Worm (Caenorhabditis elegans) whole organism, young adult: ENCODE results near the gene nmur-3.

ENCODE experiments used
- B0035.1 ChIP-seq: sonication (generic microtip); optimal IDR thresholded peaks from 2 replicates; lab custom pipeline; 2016; ENCODE audit warnings: missing genetic modification characterization, mild to moderate bottlenecking, missing compliant biosample characterization, missing genotype, missing genetic modification reagents
- B0261.1 ChIP-seq: sonication (generic microtip); optimal IDR thresholded peaks from 2 replicates; lab custom pipeline; 2016; ENCODE audit warnings: mild to moderate bottlenecking, missing genetic modification characterization, moderate library complexity, missing compliant biosample characterization
- B0336.3 ChIP-seq: fragments of 200-800 bp; sonication (Bioruptor generic); IDR thresholded peaks from 2 replicates; pipeline ENCODE4 v1.3.6; 2022; ENCODE audit warnings: missing genetic modification characterization, missing compliant biosample characterization
- F22D6.2 ChIP-seq: sonication (generic microtip); optimal IDR thresholded peaks from 2 replicates; lab custom pipeline; 2016; ENCODE audit warnings: mild to moderate bottlenecking, missing genetic modification characterization, missing compliant biosample characterization
- F33H1.4 ChIP-seq: fragments of 200-800 bp; sonication (Bioruptor generic); IDR thresholded peaks from 2 replicates; pipeline ENCODE4 v1.3.6; 2022; ENCODE audit warnings: missing genetic modification reagents, missing genetic modification characterization, missing compliant biosample characterization
- F37B4.10 ChIP-seq: fragments of 200-800 bp; sonication (Bioruptor generic); IDR thresholded peaks from 2 replicates; pipeline ENCODE4 v1.3.6; 2022; ENCODE audit warnings: missing genetic modification characterization, missing compliant biosample characterization
- F49E8.2 ChIP-seq: sonication (generic microtip); optimal IDR thresholded peaks from 3 replicates; lab custom pipeline; 2017; ENCODE audit warnings: missing genetic modification characterization, mild to moderate bottlenecking, missing compliant biosample characterization, antibody characterized with exemption, moderate library complexity; ENCODE audit not compliant: insufficient read depth
- F55B11.4 ChIP-seq: sonication (generic microtip); optimal IDR thresholded peaks from 2 replicates; lab custom pipeline; 2016; ENCODE audit warnings: missing compliant biosample characterization, missing genetic modification characterization, borderline replicate concordance; ENCODE audit not compliant: insufficient read depth
- K11D2.4 ChIP-seq: fragments of 200-800 bp; sonication (Bioruptor generic); IDR thresholded peaks from 2 replicates; pipeline ENCODE4 v1.3.6; 2022; ENCODE audit warnings: missing genetic modification reagents, missing genetic modification characterization, missing compliant biosample characterization
- T07F8.4 ChIP-seq: sonication (generic microtip); optimal IDR thresholded peaks from 2 replicates; lab custom pipeline; 2016; ENCODE audit warnings: mild to moderate bottlenecking, missing genetic modification characterization, moderate library complexity, missing compliant biosample characterization
- Y79H2A.3 ChIP-seq: fragments of 200-800 bp; sonication (Bioruptor generic); conservative IDR thresholded peaks from 2 replicates; pipeline ENCODE4 v1.3.6; 2022; ENCODE audit warnings: missing genetic modification reagents, missing genetic modification characterization, missing compliant biosample characterization
- Y95B8A.8 ChIP-seq: fragments of 200-800 bp; sonication (Bioruptor generic); IDR thresholded peaks from 2 replicates; pipeline ENCODE4 v1.3.6; 2022; ENCODE audit warnings: missing genetic modification reagents, missing genetic modification characterization, missing compliant biosample characterization
- akir-1 ChIP-seq: fragments of 200-800 bp; sonication (Bioruptor generic); optimal IDR thresholded peaks from 2 replicates; lab custom pipeline; 2018; ENCODE audit warnings: mild to moderate bottlenecking, missing genetic modification characterization, moderate library complexity, missing compliant biosample characterization
- ama-1 ChIP-seq, 3 experiments: fragments of 150-350 bp in 1 of 3; sonication (generic microtip) in 2 of 3; optimal IDR thresholded peaks; 2 replicates each; lab custom pipeline; 2014 to 2018; ENCODE audit warnings: missing biosample characterization in 2 of 3, missing genetic modification characterization in 2 of 3, missing genetic modification reagents in 2 of 3
- bed-1 ChIP-seq: fragments of 200-800 bp; sonication (Bioruptor generic); IDR thresholded peaks from 2 replicates; pipeline ENCODE4 v1.3.6; 2022; ENCODE audit warnings: missing genetic modification reagents, missing genetic modification characterization, missing compliant biosample characterization
- ccch-3 ChIP-seq: fragments of 200-800 bp; sonication (Bioruptor generic); optimal IDR thresholded peaks from 2 replicates; lab custom pipeline; 2018; ENCODE audit warnings: mild to moderate bottlenecking, missing genetic modification characterization, missing compliant biosample characterization
- cebp-1 ChIP-seq, 2 experiments: fragments of 200-800 bp in 1 of 2; sonication (Bioruptor generic) in 1 of 2; sonication (generic microtip) in 1 of 2; IDR thresholded peaks in 1 of 2; optimal IDR thresholded peaks in 1 of 2; 2 replicates each; pipeline versions ENCODE4 v1.3.6 to Lab custom; 2017 to 2022; ENCODE audit warnings: missing compliant biosample characterization in 2 of 2, missing genetic modification characterization in 2 of 2, mild to moderate bottlenecking in 1 of 2, missing genetic modification reagents in 1 of 2, moderate library complexity in 1 of 2
- ceh-40 ChIP-seq: fragments of 200-800 bp; sonication (Bioruptor generic); IDR thresholded peaks from 2 replicates; pipeline ENCODE4 v1.3.6; 2022; ENCODE audit warnings: missing genetic modification characterization, missing compliant biosample characterization
- ceh-58 ChIP-seq: fragments of 200-800 bp; sonication (Bioruptor generic); IDR thresholded peaks from 2 replicates; pipeline ENCODE4 v1.3.6; 2022; ENCODE audit warnings: missing genetic modification characterization, missing compliant biosample characterization
- chd-7 ChIP-seq: sonication (generic microtip); optimal IDR thresholded peaks from 2 replicates; lab custom pipeline; 2016; ENCODE audit warnings: mild to moderate bottlenecking, missing genetic modification characterization, moderate library complexity, missing compliant biosample characterization
- ekl-4 ChIP-seq: fragments of 200-800 bp; sonication (Bioruptor generic); IDR thresholded peaks from 2 replicates; pipeline ENCODE4 v1.3.6; 2022; ENCODE audit warnings: missing genetic modification reagents, missing genetic modification characterization, missing compliant biosample characterization
- ets-4 ChIP-seq: fragments of 200-800 bp; sonication (Bioruptor generic); optimal IDR thresholded peaks from 2 replicates; lab custom pipeline; 2018; ENCODE audit warnings: mild to moderate bottlenecking, missing genetic modification characterization, missing compliant biosample characterization
- hlh-12 ChIP-seq: sonication (generic microtip); optimal IDR thresholded peaks from 2 replicates; lab custom pipeline; 2016; ENCODE audit warnings: missing genetic modification characterization, missing compliant biosample characterization
- hsf-1 ChIP-seq: fragments of 200-800 bp; sonication (Bioruptor generic); IDR thresholded peaks from 2 replicates; pipeline ENCODE4 v1.3.6; 2022; ENCODE audit warnings: missing genetic modification reagents, missing genetic modification characterization, missing compliant biosample characterization
- let-526 ChIP-seq: fragments of 200-800 bp; sonication (Bioruptor generic); IDR thresholded peaks from 2 replicates; pipeline ENCODE4 v1.3.6; 2022; ENCODE audit warnings: missing genetic modification reagents, missing genetic modification characterization, missing compliant biosample characterization
- let-607 ChIP-seq, 2 experiments: fragments of 200-800 bp in 1 of 2; sonication (Bioruptor generic) in 1 of 2; sonication (generic microtip) in 1 of 2; optimal IDR thresholded peaks; 2 replicates each; lab custom pipeline; 2016 to 2018; ENCODE audit warnings: mild to moderate bottlenecking in 2 of 2, missing compliant biosample characterization in 2 of 2, missing genetic modification characterization in 2 of 2, moderate library complexity in 2 of 2, missing genotype in 1 of 2
- lin-54 ChIP-seq: fragments of 200-800 bp; sonication (Bioruptor generic); optimal IDR thresholded peaks from 2 replicates; lab custom pipeline; 2018; ENCODE audit warnings: mild to moderate bottlenecking, missing genetic modification characterization, missing compliant biosample characterization
- lsl-1 ChIP-seq: fragments of 200-800 bp; sonication (Bioruptor generic); optimal IDR thresholded peaks from 2 replicates; lab custom pipeline; 2018; ENCODE audit warnings: mild to moderate bottlenecking, missing genetic modification characterization, moderate library complexity, missing compliant biosample characterization
- mel-28 ChIP-seq: sonication (generic microtip); optimal IDR thresholded peaks from 2 replicates; lab custom pipeline; 2016; ENCODE audit warnings: borderline replicate concordance, mild to moderate bottlenecking, missing genetic modification characterization, missing compliant biosample characterization
- mes-4 ChIP-seq: sonication (generic microtip); optimal IDR thresholded peaks from 2 replicates; lab custom pipeline; 2016; ENCODE audit warnings: missing genotype, missing genetic modification characterization, missing compliant biosample characterization
- mxl-1 ChIP-seq: sonication (generic microtip); optimal IDR thresholded peaks from 2 replicates; lab custom pipeline; 2016; ENCODE audit warnings: missing genetic modification characterization, missing compliant biosample characterization
- nfyb-1 ChIP-seq: fragments of 200-800 bp; sonication (Bioruptor generic); IDR thresholded peaks from 2 replicates; pipeline ENCODE4 v1.3.6; 2022; ENCODE audit warnings: missing genetic modification reagents, missing genetic modification characterization, missing compliant biosample characterization
- nhr-120 ChIP-seq: fragments of 200-800 bp; sonication (Bioruptor generic); IDR thresholded peaks from 2 replicates; pipeline ENCODE4 v1.3.6; 2022; ENCODE audit warnings: missing genetic modification characterization, missing compliant biosample characterization
- nhr-27 ChIP-seq: fragments of 200-800 bp; sonication (Bioruptor generic); optimal IDR thresholded peaks from 2 replicates; lab custom pipeline; 2018; ENCODE audit warnings: mild to moderate bottlenecking, missing genetic modification characterization, moderate library complexity, missing compliant biosample characterization
- pbrm-1 ChIP-seq: fragments of 200-800 bp; sonication (Bioruptor generic); IDR thresholded peaks from 2 replicates; pipeline ENCODE4 v1.3.6; 2022; ENCODE audit warnings: missing genetic modification reagents, missing genetic modification characterization, missing compliant biosample characterization
- pha-4 ChIP-seq: fragments of 150-350 bp; sonication (generic microtip); optimal IDR thresholded peaks from 2 replicates; lab custom pipeline; 2014; ENCODE audit warnings: missing biosample characterization, missing genetic modification reagents, missing genetic modification characterization
- sea-2 ChIP-seq: fragments of 200-800 bp; sonication (Bioruptor generic); IDR thresholded peaks from 2 replicates; pipeline ENCODE4 v1.3.6; 2022; ENCODE audit warnings: missing genetic modification characterization, missing compliant biosample characterization
- snpc-1.1 ChIP-seq: sonication (generic microtip); optimal IDR thresholded peaks from 2 replicates; lab custom pipeline; 2017; ENCODE audit warnings: missing genetic modification characterization, mild to moderate bottlenecking, missing compliant biosample characterization, antibody characterized with exemption, moderate library complexity, missing genotype, missing genetic modification reagents; ENCODE audit not compliant: insufficient read depth
- snpc-1.3 ChIP-seq: sonication (generic microtip); optimal IDR thresholded peaks from 2 replicates; lab custom pipeline; 2017; ENCODE audit warnings: missing genetic modification characterization, mild to moderate bottlenecking, missing compliant biosample characterization, antibody characterized with exemption, moderate library complexity, missing genotype, missing genetic modification reagents; ENCODE audit not compliant: insufficient read depth
- somi-1 ChIP-seq: fragments of 200-800 bp; sonication (Bioruptor generic); optimal IDR thresholded peaks from 2 replicates; lab custom pipeline; 2018; ENCODE audit warnings: mild to moderate bottlenecking, missing genetic modification characterization, missing compliant biosample characterization
- tbx-9 ChIP-seq: sonication (generic microtip); optimal IDR thresholded peaks from 2 replicates; lab custom pipeline; 2016; ENCODE audit warnings: borderline replicate concordance, missing genetic modification characterization, inconsistent platforms, missing compliant biosample characterization
- tlf-1 ChIP-seq: fragments of 200-800 bp; sonication (Bioruptor generic); optimal IDR thresholded peaks from 2 replicates; lab custom pipeline; 2018; ENCODE audit warnings: mild to moderate bottlenecking, missing genetic modification characterization, missing compliant biosample characterization
- unc-130 ChIP-seq: sonication (generic microtip); optimal IDR thresholded peaks from 2 replicates; lab custom pipeline; 2016; ENCODE audit warnings: missing genetic modification reagents, missing genetic modification characterization, missing compliant biosample characterization
- ztf-26 ChIP-seq: sonication (generic microtip); optimal IDR thresholded peaks from 2 replicates; lab custom pipeline; 2017; ENCODE audit warnings: missing genetic modification characterization, missing compliant biosample characterization
- ztf-28 ChIP-seq: fragments of 200-800 bp; sonication (Bioruptor generic); IDR thresholded peaks from 2 replicates; pipeline ENCODE4 v1.3.6; 2022; ENCODE audit warnings: missing genetic modification reagents, missing genetic modification characterization, missing compliant biosample characterization
- ztf-6 ChIP-seq: fragments of 200-800 bp; sonication (Bioruptor generic); IDR thresholded peaks from 2 replicates; pipeline ENCODE4 v1.3.6; 2022; ENCODE audit warnings: missing genetic modification reagents, missing genetic modification characterization, missing compliant biosample characterization

nmur-3 gene

DNA sequence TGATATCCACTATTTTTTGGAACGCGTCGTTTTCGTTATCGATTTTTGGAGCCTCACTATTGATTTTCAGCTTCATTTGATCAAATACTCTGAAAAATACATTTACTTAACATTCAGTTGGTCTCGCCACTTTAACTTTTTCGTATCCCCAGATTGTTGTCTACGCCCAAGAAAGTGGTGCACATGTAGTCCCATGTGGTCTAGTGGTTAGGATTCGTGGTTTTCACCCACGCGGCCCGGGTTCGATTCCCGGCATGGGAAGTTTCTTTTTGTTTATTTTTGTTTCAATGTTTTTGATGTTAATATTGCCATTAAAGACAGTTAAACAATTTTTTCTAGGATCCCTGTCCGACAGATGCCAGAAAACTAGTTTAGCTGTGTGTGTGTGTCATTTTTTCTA, 22.2 kb upstream of the nmur-3 start (continued):
- TF ChIP-seq tlf-1 (GFP tag; lab: Kevin White, UChicago) (no peak), nhr-27 (tag; lab: Kevin White, UChicago) (no peak), F22D6.2 (tag; lab: Kevin White, UChicago) (peak; percentile 7), sea-2 (GFP tag; lab: Robert Waterston, UW) (no peak), mxl-1 (tag; lab: Kevin White, UChicago) (peak; percentile 78), lsl-1 (GFP tag; lab: Kevin White, UChicago) (no peak), tbx-9 (tag; lab: Kevin White, UChicago) (no peak), chd-7 (tag; lab: Kevin White, UChicago) (peak; percentile 35), Y79H2A.3 (0 out of 2 replicates have a peak, but pooled peaks have one; percentile 35), pbrm-1 (GFP tag; lab: Robert Waterston, UW) (peak; percentile 89), ets-4 (GFP tag; lab: Kevin White, UChicago) (no peak), ccch-3 (GFP tag; lab: Kevin White, UChicago) (no peak), ceh-58 (no peak), K11D2.4 (GFP tag; lab: Robert Waterston, UW) (no peak), F33H1.4 (no peak), hlh-12 (tag; lab: Kevin White, UChicago) (peak; percentile 78), unc-130 (GFP tag; lab: Kevin White, UChicago) (no peak), hsf-1 (GFP tag; lab: Robert Waterston, UW) (no peak), ztf-28 (GFP tag; lab: Robert Waterston, UW) (no peak), lin-54 (GFP tag; lab: Kevin White, UChicago) (peak; percentile 40), Y95B8A.8 (GFP tag; lab: Robert Waterston, UW) (peak; percentile 52; the same call in 1 of the 2 replicates), B0035.1 (no peak), F49E8.2 (tag; lab: Kevin White, UChicago) (peak; percentile 25), B0261.1 (peak; percentile 92), snpc-1.3 (tag; lab: Kevin White, UChicago) (peak; percentile 84), nhr-120 (no peak), mes-4 (tag; lab: Kevin White, UChicago) (peak; percentile 41), F37B4.10 (no peak), ama-1 (optimal IDR thresholded peaks at IDR 0.05; lab: Kevin White, UChicago) (no peak), ama-1 (GFP tag; optimal IDR thresholded peaks at IDR 0.05; lab: Kevin White, UChicago) (peak in 1 of 2 experiments; percentile 85), pha-4 (tag; lab: Kevin White, UChicago) (no peak), ceh-40 (GFP tag; lab: Robert Waterston, UW) (peak; percentile 84; the same call in 1 of the 2 replicates), somi-1 (GFP tag; lab: Kevin White, UChicago) (peak; percentile 25), bed-1 (GFP tag; lab: Robert Waterston, UW) (no peak), T07F8.4 (peak; percentile 21)

DNA sequence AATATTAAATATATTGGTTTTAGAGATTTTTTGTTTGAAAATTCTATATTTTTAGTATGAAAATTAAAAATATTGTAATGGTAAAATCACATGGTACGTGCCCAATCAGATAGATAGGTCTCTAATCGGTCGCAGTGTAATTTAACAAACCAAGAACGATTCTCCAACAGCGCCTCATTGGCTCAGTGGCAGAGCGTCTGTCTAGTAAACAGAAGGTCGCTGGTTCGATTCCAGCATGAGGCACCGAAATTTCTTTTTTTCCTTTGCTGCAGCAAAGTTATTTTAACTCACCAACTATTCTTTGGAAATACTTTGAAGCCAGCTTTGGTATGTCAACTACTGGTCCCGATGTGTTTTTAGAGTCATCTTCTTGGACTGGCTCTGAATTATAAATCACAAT, 21.5 kb upstream of the nmur-3 start:
- TF ChIP-seq ztf-26 (tag; lab: Kevin White, UChicago) = peak; percentile 34
- TF ChIP-seq Y95B8A.8 (GFP tag; lab: Robert Waterston, UW) = 0 out of 2 replicates have a peak, but pooled peaks have one; percentile 19
- TF ChIP-seq F55B11.4 (tag; lab: Kevin White, UChicago) = no peak
- no peak for TF ChIP-seq F49E8.2 (tag; lab: Kevin White, UChicago)
- no peak for TF ChIP-seq let-526 (GFP tag; lab: Robert Waterston, UW)
- no peak for TF ChIP-seq let-607 (tag; optimal IDR thresholded peaks at IDR 0.05; lab: Kevin White, UChicago)
- no peak for TF ChIP-seq ets-4 (GFP tag; lab: Kevin White, UChicago)
- TF ChIP-seq ztf-6 = no peak
- TF ChIP-seq B0336.3 (GFP tag; lab: Robert Waterston, UW) = no peak
- peak; percentile 39 for TF ChIP-seq hlh-12 (tag; lab: Kevin White, UChicago)
- TF ChIP-seq ama-1 (optimal IDR thresholded peaks at IDR 0.05; lab: Kevin White, UChicago) = no peak
- TF ChIP-seq ama-1 (GFP tag; optimal IDR thresholded peaks at IDR 0.05; lab: Kevin White, UChicago) = peak; percentile 30 to 57
- TF ChIP-seq ekl-4 (GFP tag; lab: Robert Waterston, UW) = 0 out of 2 replicates have a peak, but pooled peaks have one; percentile 58
- peak; percentile 43; the same call in 1 of the 2 replicates for TF ChIP-seq nfyb-1 (GFP tag; lab: Robert Waterston, UW)
- TF ChIP-seq pha-4 (tag; lab: Kevin White, UChicago) = no peak
- peak; percentile 62 for TF ChIP-seq snpc-1.1 (tag; lab: Kevin White, UChicago)
- 0 out of 2 replicates have a peak, but pooled peaks have one; percentile 13 for TF ChIP-seq cebp-1 (GFP tag; IDR thresholded peaks at IDR 0.05; lab: Robert Waterston, UW)
- TF ChIP-seq cebp-1 (tag; optimal IDR thresholded peaks at IDR 0.05; lab: Kevin White, UChicago) = peak; percentile 58
- no peak for TF ChIP-seq F37B4.10
- TF ChIP-seq mel-28 (tag; lab: Kevin White, UChicago) = no peak
- TF ChIP-seq akir-1 (GFP tag; lab: Kevin White, UChicago) = no peak
